Fruit fly (Drosophila melanogaster) whole organism, embryonic: ENCODE data around the gene Arp10.

Source experiments
- Bdp1 ChIP-seq: fragments of 200-800 bp; sonication (Bioruptor generic); optimal IDR thresholded peaks from 3 replicates; lab custom pipeline; 2016; ENCODE audit warnings: missing biosample characterization, missing genetic modification characterization
- CG10543 ChIP-seq: fragments of 200-800 bp; sonication (Bioruptor generic); optimal IDR thresholded peaks from 3 replicates; lab custom pipeline; 2017; ENCODE audit warnings: missing biosample characterization, mild to moderate bottlenecking, missing genetic modification characterization, moderate library complexity
- CG10959 ChIP-seq: fragments of 200-800 bp; sonication (Bioruptor generic); IDR thresholded peaks from 2 replicates; pipeline ENCODE4 v1.3.6; 2022; ENCODE audit warnings: missing biosample characterization, missing genetic modification characterization
- CG11398 ChIP-seq: fragments of 200-800 bp; sonication (Bioruptor generic); optimal IDR thresholded peaks from 2 replicates; lab custom pipeline; 2016; ENCODE audit warnings: missing biosample characterization, missing genetic modification characterization
- CG11696 ChIP-seq: fragments of 200-800 bp; sonication (Bioruptor generic); IDR thresholded peaks from 2 replicates; pipeline ENCODE4 v1.3.6; 2022; ENCODE audit warnings: missing biosample characterization, missing genetic modification characterization
- CG11723 ChIP-seq: fragments of 200-800 bp; sonication (Bioruptor generic); optimal IDR thresholded peaks from 2 replicates; lab custom pipeline; 2017; ENCODE audit warnings: missing biosample characterization, mild to moderate bottlenecking, missing genetic modification characterization
- CG1233 ChIP-seq: fragments of 200-800 bp; sonication (Bioruptor generic); optimal IDR thresholded peaks from 4 replicates; lab custom pipeline; 2018; ENCODE audit warnings: missing biosample characterization, mild to moderate bottlenecking, missing genetic modification characterization
- CG13296 ChIP-seq: fragments of 200-800 bp; sonication (Bioruptor generic); optimal IDR thresholded peaks from 3 replicates; lab custom pipeline; 2018; ENCODE audit warnings: missing biosample characterization, mild to moderate bottlenecking, missing genetic modification characterization
- CG15073 ChIP-seq: fragments of 200-800 bp; sonication (Bioruptor generic); optimal IDR thresholded peaks from 2 replicates; lab custom pipeline; 2016; ENCODE audit warnings: missing biosample characterization, missing genetic modification characterization
- CG15269 ChIP-seq: fragments of 200-800 bp; sonication (Bioruptor generic); optimal IDR thresholded peaks from 2 replicates; lab custom pipeline; 2018; ENCODE audit warnings: missing biosample characterization, mild to moderate bottlenecking, missing genetic modification characterization, moderate library complexity
- CG16815 ChIP-seq: fragments of 200-800 bp; sonication (Bioruptor generic); optimal IDR thresholded peaks from 3 replicates; lab custom pipeline; 2017; ENCODE audit warnings: missing biosample characterization, mild to moderate bottlenecking, missing genetic modification characterization
- CG18599 ChIP-seq: fragments of 200-800 bp; sonication (Bioruptor generic); optimal IDR thresholded peaks from 3 replicates; lab custom pipeline; 2017; ENCODE audit warnings: missing biosample characterization, missing genetic modification characterization, mild to moderate bottlenecking, moderate library complexity, missing genetic modification reagents
- CG2678 ChIP-seq: fragments of 200-800 bp; sonication (Bioruptor generic); optimal IDR thresholded peaks from 3 replicates; lab custom pipeline; 2019; ENCODE audit warnings: missing biosample characterization, mild to moderate bottlenecking, missing genetic modification characterization, moderate library complexity
- CG2875 ChIP-seq: fragments of 200-800 bp; sonication (Bioruptor generic); optimal IDR thresholded peaks from 2 replicates; lab custom pipeline; 2017; ENCODE audit warnings: missing biosample characterization, mild to moderate bottlenecking, missing genetic modification characterization, missing genetic modification reagents
- CG30403 ChIP-seq: fragments of 200-800 bp; sonication (Bioruptor generic); optimal IDR thresholded peaks from 3 replicates; lab custom pipeline; 2016; ENCODE audit warnings: missing biosample characterization, missing genetic modification characterization
- CG31388 ChIP-seq: fragments of 200-800 bp; sonication (Bioruptor generic); optimal IDR thresholded peaks from 2 replicates; lab custom pipeline; 2016; ENCODE audit warnings: missing biosample characterization, missing genetic modification characterization
- CG3163 ChIP-seq: fragments of 200-800 bp; sonication (Bioruptor generic); optimal IDR thresholded peaks from 3 replicates; lab custom pipeline; 2016; ENCODE audit warnings: missing biosample characterization, missing genetic modification characterization
- CG6689 ChIP-seq: fragments of 200-800 bp; sonication (Bioruptor generic); IDR thresholded peaks from 2 replicates; pipeline ENCODE4 v1.3.6; 2022; ENCODE audit warnings: missing biosample characterization, missing genetic modification characterization
- CG6765 ChIP-seq: fragments of 200-800 bp; sonication (Bioruptor generic); optimal IDR thresholded peaks from 3 replicates; lab custom pipeline; 2017; ENCODE audit warnings: missing biosample characterization, mild to moderate bottlenecking, missing genetic modification characterization
- CG6791 ChIP-seq: fragments of 200-800 bp; sonication (Bioruptor generic); IDR thresholded peaks from 3 replicates; pipeline ENCODE4 v1.3.6; 2022; ENCODE audit warnings: missing biosample characterization, missing genetic modification characterization; ENCODE audit not compliant: partially characterized antibody
- CG8359 ChIP-seq: fragments of 200-800 bp; sonication (Bioruptor generic); optimal IDR thresholded peaks from 2 replicates; lab custom pipeline; 2017; ENCODE audit warnings: missing biosample characterization, mild to moderate bottlenecking, missing genetic modification characterization, borderline replicate concordance
- CG8388 ChIP-seq: fragments of 200-800 bp; sonication (Bioruptor generic); optimal IDR thresholded peaks from 2 replicates; lab custom pipeline; 2019; ENCODE audit warnings: missing biosample characterization, mild to moderate bottlenecking, missing genetic modification characterization, moderate library complexity
- CG9437 ChIP-seq: fragments of 200-800 bp; sonication (Bioruptor generic); optimal IDR thresholded peaks from 2 replicates; lab custom pipeline; 2018; ENCODE audit warnings: missing biosample characterization, mild to moderate bottlenecking, missing genetic modification characterization
- CG9797 ChIP-seq: fragments of 200-800 bp; sonication (Bioruptor generic); optimal IDR thresholded peaks from 3 replicates; lab custom pipeline; 2018; ENCODE audit warnings: missing biosample characterization, mild to moderate bottlenecking, missing genetic modification characterization
- HHEX ChIP-seq: fragments of 200-800 bp; sonication (Bioruptor generic); optimal IDR thresholded peaks from 3 replicates; lab custom pipeline; 2017; ENCODE audit warnings: missing biosample characterization, mild to moderate bottlenecking, missing genetic modification characterization, missing genetic modification reagents
- HLH4C ChIP-seq: fragments of 200-800 bp; sonication (Bioruptor generic); IDR thresholded peaks from 3 replicates; pipeline ENCODE4 v1.3.6; 2022; ENCODE audit warnings: missing biosample characterization, missing genetic modification characterization; ENCODE audit not compliant: partially characterized antibody
- HLHmδ ChIP-seq: fragments of 200-800 bp; sonication (Bioruptor generic); optimal IDR thresholded peaks from 2 replicates; lab custom pipeline; 2018; ENCODE audit warnings: missing biosample characterization, mild to moderate bottlenecking, missing genetic modification characterization, moderate library complexity
- Lpt ChIP-seq: fragments of >200 bp; optimal IDR thresholded peaks from 2 replicates; lab custom pipeline; 2018; ENCODE audit warnings: missing biosample characterization, missing genetic modification characterization
- MESR4 ChIP-seq: fragments of 200-800 bp; sonication (Bioruptor generic); optimal IDR thresholded peaks from 2 replicates; lab custom pipeline; 2018; ENCODE audit warnings: missing biosample characterization, mild to moderate bottlenecking, missing genetic modification characterization, moderate library complexity
- Mad ChIP-seq: fragments of 200-800 bp; sonication (Bioruptor generic); optimal IDR thresholded peaks from 2 replicates; lab custom pipeline; 2016; ENCODE audit warnings: missing biosample characterization, missing genetic modification characterization
- Poxn ChIP-seq: fragments of 200-800 bp; sonication (Bioruptor generic); IDR thresholded peaks from 2 replicates; pipeline ENCODE4 v1.3.6; 2022; ENCODE audit warnings: missing biosample characterization, missing genetic modification characterization
- Scr ChIP-seq: fragments of 200-800 bp; sonication (Bioruptor generic); IDR thresholded peaks from 2 replicates; pipeline ENCODE4 v1.3.6; 2022; ENCODE audit warnings: missing biosample characterization, missing genetic modification characterization; ENCODE audit not compliant: partially characterized antibody
- Sin3A ChIP-seq: fragments of >200 bp; optimal IDR thresholded peaks from 2 replicates; lab custom pipeline; 2018
- YL-1 ChIP-seq: fragments of 200-800 bp; sonication (Bioruptor generic); optimal IDR thresholded peaks from 3 replicates; lab custom pipeline; 2017; ENCODE audit warnings: missing biosample characterization, mild to moderate bottlenecking, missing genetic modification characterization
- ash1 ChIP-seq: fragments of 200-800 bp; sonication (Bioruptor generic); optimal IDR thresholded peaks from 2 replicates; lab custom pipeline; 2018; ENCODE audit warnings: missing biosample characterization, mild to moderate bottlenecking, missing genetic modification characterization
- ato ChIP-seq: fragments of 200-800 bp; sonication (Bioruptor generic); IDR thresholded peaks from 2 replicates; pipeline ENCODE4 v1.3.6; 2022; ENCODE audit warnings: missing biosample characterization, missing genetic modification characterization; ENCODE audit not compliant: partially characterized antibody
- chif ChIP-seq, 2 experiments: fragments of 200-800 bp; sonication (Bioruptor generic); optimal IDR thresholded peaks; 3 replicates each; lab custom pipeline; 2016; ENCODE audit warnings: missing biosample characterization in 2 of 2, missing genetic modification characterization in 2 of 2
- chn ChIP-seq: fragments of 200-800 bp; sonication (Bioruptor generic); optimal IDR thresholded peaks from 2 replicates; lab custom pipeline; 2016; ENCODE audit warnings: missing biosample characterization, missing genetic modification characterization
- eyg ChIP-seq: fragments of 200-800 bp; sonication (Bioruptor generic); optimal IDR thresholded peaks from 3 replicates; lab custom pipeline; 2016; ENCODE audit warnings: missing biosample characterization, missing genetic modification characterization
- grau ChIP-seq: fragments of 200-800 bp; optimal IDR thresholded peaks from 3 replicates; lab custom pipeline; 2019; ENCODE audit warnings: missing biosample characterization, mild to moderate bottlenecking, missing genetic modification characterization, moderate library complexity
- kah ChIP-seq: fragments of 200-800 bp; sonication (Bioruptor generic); optimal IDR thresholded peaks from 2 replicates; lab custom pipeline; 2018; ENCODE audit warnings: missing biosample characterization, mild to moderate bottlenecking, missing genetic modification characterization
- mld ChIP-seq: fragments of 200-800 bp; sonication (Bioruptor generic); IDR thresholded peaks from 3 replicates; pipeline ENCODE4 v1.3.6; 2022; ENCODE audit warnings: missing biosample characterization, missing genetic modification characterization; ENCODE audit not compliant: partially characterized antibody
- pfk ChIP-seq: fragments of 200-800 bp; sonication (Bioruptor generic); optimal IDR thresholded peaks from 2 replicates; lab custom pipeline; 2018; ENCODE audit warnings: missing biosample characterization, mild to moderate bottlenecking, missing genetic modification characterization, moderate library complexity
- pzg ChIP-seq: fragments of 200-800 bp; sonication (Bioruptor generic); optimal IDR thresholded peaks from 3 replicates; lab custom pipeline; 2018; ENCODE audit warnings: missing biosample characterization, mild to moderate bottlenecking, missing genetic modification characterization, moderate library complexity
- rib ChIP-seq: fragments of 200-800 bp; sonication (Bioruptor generic); IDR thresholded peaks from 2 replicates; pipeline ENCODE4 v1.3.6; 2022; ENCODE audit warnings: missing biosample characterization, missing genetic modification characterization
- slou ChIP-seq: fragments of 200-800 bp; sonication (Bioruptor generic); optimal IDR thresholded peaks from 3 replicates; lab custom pipeline; 2016; ENCODE audit warnings: missing biosample characterization, missing genetic modification characterization
- tio ChIP-seq: fragments of 200-800 bp; sonication (Bioruptor generic); optimal IDR thresholded peaks from 2 replicates; lab custom pipeline; 2017; ENCODE audit warnings: missing biosample characterization, missing genetic modification characterization, inconsistent platforms
- tna ChIP-seq: fragments of 200-800 bp; sonication (Bioruptor generic); IDR thresholded peaks from 2 replicates; pipeline ENCODE4 v1.3.6; 2022; ENCODE audit warnings: missing biosample characterization, missing genetic modification characterization; ENCODE audit not compliant: partially characterized antibody
- trh ChIP-seq: fragments of 200-800 bp; sonication (Bioruptor generic); optimal IDR thresholded peaks from 2 replicates; lab custom pipeline; 2016; ENCODE audit warnings: missing biosample characterization, missing genetic modification characterization
- ttk ChIP-seq: fragments of 200-800 bp; sonication (Bioruptor generic); IDR thresholded peaks from 2 replicates; pipeline ENCODE4 v2.1.2; 2022; ENCODE audit warnings: missing biosample characterization, missing genetic modification characterization
- wdn ChIP-seq: fragments of 200-800 bp; sonication (Bioruptor generic); IDR thresholded peaks from 2 replicates; pipeline ENCODE4 v1.3.6; 2022; ENCODE audit warnings: missing biosample characterization, missing genetic modification characterization

Arp10 gene

dm6 chrX:19601644-19602043 is 44.3 kb downstream of the Arp10 start, which contains the start of gene CG14220 (continued):
- TF ChIP-seq slou (GFP tag; lab: Kevin White, UChicago) = no peak
- TF ChIP-seq tio (GFP tag; lab: Kevin White, UChicago) = no peak
- TF ChIP-seq CG9437 (GFP tag; lab: Kevin White, UChicago) = no peak
- TF ChIP-seq Bdp1 (GFP tag; lab: Kevin White, UChicago) = no peak
- no peak for TF ChIP-seq chn (GFP tag; lab: Kevin White, UChicago)
- TF ChIP-seq rib (GFP tag; lab: Robert Waterston, UW) = no peak
- TF ChIP-seq CG1233 (GFP tag; lab: Kevin White, UChicago) = no peak
- no peak for TF ChIP-seq CG30403 (GFP tag; lab: Kevin White, UChicago)
- TF ChIP-seq trh (GFP tag; lab: Kevin White, UChicago) = no peak
- no peak for TF ChIP-seq CG8388 (GFP tag; lab: Kevin White, UChicago)
- no peak for TF ChIP-seq Poxn (GFP tag; lab: Robert Waterston, UW)
- no peak for TF ChIP-seq CG3163
- no peak for TF ChIP-seq CG11696
- TF ChIP-seq ttk (GFP tag; lab: Robert Waterston, UW) = no peak
- no peak for TF ChIP-seq ash1 (GFP tag; lab: Kevin White, UChicago)
- peak; percentile 97 for TF ChIP-seq CG6791 (GFP tag; lab: Robert Waterston, UW)
- TF ChIP-seq CG10543 (GFP tag; lab: Kevin White, UChicago) = peak; percentile 32
- peak; percentile 17 for TF ChIP-seq Sin3A (lab: Kevin White, UChicago)
- no peak for TF ChIP-seq HLHmδ (GFP tag; lab: Kevin White, UChicago)
- TF ChIP-seq mld (GFP tag; lab: Robert Waterston, UW) = peak; percentile 93
- TF ChIP-seq Lpt (GFP tag; lab: Kevin White, UChicago) = no peak
- TF ChIP-seq wdn = no peak
- no peak for TF ChIP-seq kah
- no peak for TF ChIP-seq CG31388 (GFP tag; lab: Kevin White, UChicago)
- TF ChIP-seq HHEX (GFP tag; lab: Kevin White, UChicago) = no peak
- peak; percentile 89 for TF ChIP-seq pzg
- no peak for TF ChIP-seq chif (GFP tag; optimal IDR thresholded peaks at IDR 0.05; lab: Kevin White, UChicago)
- peak; percentile 78 for TF ChIP-seq grau (tag; lab: Kevin White, UChicago)
- TF ChIP-seq Scr (GFP tag; lab: Robert Waterston, UW) = peak; percentile 89
- no peak for TF ChIP-seq eyg
- no peak for TF ChIP-seq CG6689 (GFP tag; lab: Robert Waterston, UW)
- TF ChIP-seq CG15073 (GFP tag; lab: Kevin White, UChicago) = no peak
- no peak for TF ChIP-seq CG2678 (tag; lab: Kevin White, UChicago)
- no peak for TF ChIP-seq CG11398
- TF ChIP-seq tna (GFP tag; lab: Robert Waterston, UW) = peak; percentile 94
- no peak for TF ChIP-seq CG16815
- peak; percentile 94 for TF ChIP-seq ato (GFP tag; lab: Robert Waterston, UW)
- no peak for TF ChIP-seq CG15269 (tag; lab: Kevin White, UChicago)
- TF ChIP-seq YL-1 (GFP tag; lab: Kevin White, UChicago) = peak; percentile 63
- TF ChIP-seq Mad (GFP tag; lab: Kevin White, UChicago) = peak; percentile 25
- peak; percentile 39 for TF ChIP-seq CG9797
- TF ChIP-seq CG2875 (GFP tag; lab: Kevin White, UChicago) = no peak
- no peak for TF ChIP-seq CG18599 (GFP tag; lab: Kevin White, UChicago)
- TF ChIP-seq MESR4 (GFP tag; lab: Kevin White, UChicago) = peak; percentile 78
- TF ChIP-seq pfk (GFP tag; lab: Kevin White, UChicago) = peak; percentile 38
- TF ChIP-seq CG11723 (GFP tag; lab: Kevin White, UChicago) = no peak
- TF ChIP-seq CG6765 (GFP tag; lab: Kevin White, UChicago) = no peak
- TF ChIP-seq CG13296 = peak; percentile 9
- no peak for TF ChIP-seq CG8359
- no peak for TF ChIP-seq CG10959
- TF ChIP-seq HLH4C (GFP tag; lab: Robert Waterston, UW) = peak; percentile 96
